Worm (Caenorhabditis elegans): ENCODE measurements around the gene srh-264.

- TF ChIP-seq W03F9.2 (tag; optimal IDR thresholded peaks at IDR 0.05), result no peak
- no peak for TF ChIP-seq him-1 (tag; optimal IDR thresholded peaks at IDR 0.05)
- no peak for TF ChIP-seq dao-5 (tag; optimal IDR thresholded peaks at IDR 0.05)
Observed at ce11 chrV:15377903-15378302, 36.0 kb upstream of the srh-264 start, which contains the start of gene srh-122.
